Fruit fly (Drosophila melanogaster) whole organism, embryonic: Measurements from ENCODE around the gene CG13252.
A peak's percentile ranks its signal among the peaks of the same experiment; 100 is the strongest.

Experiments
- Atf6 ChIP-seq: fragments of 200-800 bp; sonication (Bioruptor generic); IDR thresholded peaks from 2 replicates; pipeline ENCODE4 v1.3.6; 2022; ENCODE audit warnings: missing biosample characterization, missing genetic modification characterization
- B-H2 ChIP-seq: fragments of 200-800 bp; sonication (Bioruptor generic); optimal IDR thresholded peaks from 2 replicates; lab custom pipeline; 2018; ENCODE audit warnings: missing biosample characterization, mild to moderate bottlenecking, missing genetic modification characterization
- Blimp-1 ChIP-seq: fragments of 200-800 bp; sonication (Bioruptor generic); optimal IDR thresholded peaks from 3 replicates; lab custom pipeline; 2018; ENCODE audit warnings: missing biosample characterization, missing genetic modification characterization, mild to moderate bottlenecking, moderate library complexity, missing genetic modification reagents
- CG10147 ChIP-seq: fragments of 200-800 bp; sonication (Bioruptor generic); optimal IDR thresholded peaks from 2 replicates; lab custom pipeline; 2019; ENCODE audit warnings: missing biosample characterization, mild to moderate bottlenecking, missing genetic modification characterization, moderate library complexity
- CG10267 ChIP-seq: fragments of 200-800 bp; sonication (Bioruptor generic); optimal IDR thresholded peaks from 2 replicates; lab custom pipeline; 2018; ENCODE audit warnings: missing biosample characterization, mild to moderate bottlenecking, missing genetic modification characterization, moderate library complexity
- CG10366 ChIP-seq: fragments of 200-800 bp; sonication (Bioruptor generic); IDR thresholded peaks from 2 replicates; pipeline ENCODE4 v1.3.6; 2022; ENCODE audit warnings: missing biosample characterization, missing genetic modification characterization
- CG10543 ChIP-seq: fragments of 200-800 bp; sonication (Bioruptor generic); optimal IDR thresholded peaks from 3 replicates; lab custom pipeline; 2017; ENCODE audit warnings: missing biosample characterization, mild to moderate bottlenecking, missing genetic modification characterization, moderate library complexity
- CG11696 ChIP-seq: fragments of 200-800 bp; sonication (Bioruptor generic); IDR thresholded peaks from 2 replicates; pipeline ENCODE4 v1.3.6; 2022; ENCODE audit warnings: missing biosample characterization, missing genetic modification characterization
- CG11723 ChIP-seq: fragments of 200-800 bp; sonication (Bioruptor generic); optimal IDR thresholded peaks from 2 replicates; lab custom pipeline; 2017; ENCODE audit warnings: missing biosample characterization, mild to moderate bottlenecking, missing genetic modification characterization
- CG12236 ChIP-seq: fragments of 200-800 bp; sonication (Bioruptor generic); optimal IDR thresholded peaks from 2 replicates; lab custom pipeline; 2016; ENCODE audit warnings: missing biosample characterization, missing genetic modification characterization
- CG15073 ChIP-seq: fragments of 200-800 bp; sonication (Bioruptor generic); optimal IDR thresholded peaks from 2 replicates; lab custom pipeline; 2016; ENCODE audit warnings: missing biosample characterization, missing genetic modification characterization
- CG15696 ChIP-seq: fragments of 200-800 bp; sonication (Bioruptor generic); optimal IDR thresholded peaks from 2 replicates; lab custom pipeline; 2019; ENCODE audit warnings: missing biosample characterization, mild to moderate bottlenecking, missing genetic modification characterization, moderate library complexity
- CG17328 ChIP-seq: fragments of 200-800 bp; sonication (Bioruptor generic); IDR thresholded peaks from 2 replicates; pipeline ENCODE4 v1.3.6; 2022; ENCODE audit warnings: missing biosample characterization, missing genetic modification characterization
- CG18476 ChIP-seq: fragments of 200-800 bp; sonication (Bioruptor generic); optimal IDR thresholded peaks from 2 replicates; lab custom pipeline; 2016; ENCODE audit warnings: missing biosample characterization, mild to moderate bottlenecking, missing genetic modification characterization
- CG18619 ChIP-seq: fragments of 200-800 bp; sonication (Bioruptor generic); optimal IDR thresholded peaks from 3 replicates; lab custom pipeline; 2017; ENCODE audit warnings: missing biosample characterization, mild to moderate bottlenecking, missing genetic modification characterization
- CG2199 ChIP-seq: fragments of 200-800 bp; sonication (Bioruptor generic); IDR thresholded peaks from 3 replicates; pipeline ENCODE4 v1.3.6; 2022; ENCODE audit warnings: missing biosample characterization, missing genetic modification characterization
- CG2202 ChIP-seq: fragments of 200-800 bp; sonication (Bioruptor generic); optimal IDR thresholded peaks from 2 replicates; lab custom pipeline; 2018; ENCODE audit warnings: missing biosample characterization, mild to moderate bottlenecking, missing genetic modification characterization
- CG30403 ChIP-seq: fragments of 200-800 bp; sonication (Bioruptor generic); optimal IDR thresholded peaks from 3 replicates; lab custom pipeline; 2016; ENCODE audit warnings: missing biosample characterization, missing genetic modification characterization
- CG30431 ChIP-seq: fragments of 200-800 bp; sonication (Bioruptor generic); optimal IDR thresholded peaks from 2 replicates; lab custom pipeline; 2017; ENCODE audit warnings: missing biosample characterization, missing genetic modification characterization
- CG32767 ChIP-seq: fragments of 200-800 bp; sonication (Bioruptor generic); IDR thresholded peaks from 2 replicates; pipeline ENCODE4 v1.3.6; 2022; ENCODE audit warnings: missing biosample characterization, missing genetic modification characterization
- CG6654 ChIP-seq: fragments of 200-800 bp; sonication (Bioruptor generic); optimal IDR thresholded peaks from 2 replicates; lab custom pipeline; 2017; ENCODE audit warnings: missing biosample characterization, mild to moderate bottlenecking, missing genetic modification characterization
- CG7839 ChIP-seq: fragments of 200-800 bp; sonication (Bioruptor generic); optimal IDR thresholded peaks from 3 replicates; lab custom pipeline; 2018; ENCODE audit warnings: missing biosample characterization, mild to moderate bottlenecking, missing genetic modification characterization, moderate library complexity
- Dbx ChIP-seq: fragments of 200-800 bp; sonication (Bioruptor generic); IDR thresholded peaks from 3 replicates; pipeline ENCODE4 v1.3.6; 2022; ENCODE audit warnings: missing biosample characterization, missing genetic modification characterization
- Dref ChIP-seq: fragments of 200-800 bp; sonication (Bioruptor generic); IDR thresholded peaks from 2 replicates; pipeline ENCODE4 v1.3.6; 2022; ENCODE audit warnings: missing biosample characterization, missing genetic modification characterization
- Gsc ChIP-seq: fragments of 200-800 bp; sonication (Bioruptor generic); IDR thresholded peaks from 2 replicates; pipeline ENCODE4 v1.3.6; 2022; ENCODE audit warnings: missing biosample characterization, missing genetic modification characterization
- HLH3B ChIP-seq: fragments of 200-800 bp; sonication (Bioruptor generic); IDR thresholded peaks from 2 replicates; pipeline ENCODE4 v1.3.6; 2022; ENCODE audit warnings: missing biosample characterization, missing genetic modification characterization
- Hr3 ChIP-seq: fragments of 200-800 bp; sonication (Bioruptor generic); optimal IDR thresholded peaks from 3 replicates; lab custom pipeline; 2016; ENCODE audit warnings: missing biosample characterization, missing genetic modification characterization
- Hr78 ChIP-seq, 2 experiments: fragments of 200-800 bp in 1 of 2; fragments of >200 bp in 1 of 2; sonication (Bioruptor generic) in 1 of 2; optimal IDR thresholded peaks; 2 replicates each; lab custom pipeline; 2017 to 2019; ENCODE audit warnings: missing biosample characterization in 2 of 2, missing genetic modification characterization in 2 of 2, mild to moderate bottlenecking in 1 of 2, moderate library complexity in 1 of 2
- Mes4 ChIP-seq: fragments of 200-800 bp; sonication (Bioruptor generic); optimal IDR thresholded peaks from 2 replicates; lab custom pipeline; 2016; ENCODE audit warnings: missing biosample characterization, missing genetic modification characterization
- NFAT ChIP-seq: fragments of 200-800 bp; sonication (Bioruptor generic); IDR thresholded peaks from 2 replicates; pipeline ENCODE4 v1.3.6; 2022; ENCODE audit warnings: missing biosample characterization, missing genetic modification characterization
- Sin3A ChIP-seq: fragments of >200 bp; optimal IDR thresholded peaks from 2 replicates; lab custom pipeline; 2018
- YL-1 ChIP-seq: fragments of 200-800 bp; sonication (Bioruptor generic); optimal IDR thresholded peaks from 3 replicates; lab custom pipeline; 2017; ENCODE audit warnings: missing biosample characterization, mild to moderate bottlenecking, missing genetic modification characterization
- ara ChIP-seq: fragments of 200-800 bp; sonication (Bioruptor generic); IDR thresholded peaks from 2 replicates; pipeline ENCODE4 v1.3.6; 2022; ENCODE audit warnings: missing biosample characterization, missing genetic modification characterization
- bab2 ChIP-seq: fragments of 200-800 bp; sonication (Bioruptor generic); optimal IDR thresholded peaks from 2 replicates; lab custom pipeline; 2016; ENCODE audit warnings: missing biosample characterization, missing genetic modification characterization
- btn ChIP-seq: fragments of 200-800 bp; sonication (Bioruptor generic); optimal IDR thresholded peaks from 2 replicates; lab custom pipeline; 2016; ENCODE audit warnings: missing biosample characterization, missing genetic modification characterization
- cas ChIP-seq: fragments of 200-800 bp; sonication (Bioruptor generic); IDR thresholded peaks from 2 replicates; pipeline ENCODE4 v1.3.6; 2022; ENCODE audit warnings: missing biosample characterization, missing genetic modification characterization
- dmrt11E ChIP-seq: fragments of 200-800 bp; sonication (Bioruptor generic); optimal IDR thresholded peaks from 3 replicates; lab custom pipeline; 2018; ENCODE audit warnings: missing biosample characterization, mild to moderate bottlenecking, missing genetic modification characterization, moderate library complexity
- ham ChIP-seq: fragments of 200-800 bp; sonication (Bioruptor generic); IDR thresholded peaks from 2 replicates; pipeline ENCODE4 v1.3.6; 2022; ENCODE audit warnings: missing biosample characterization, missing genetic modification characterization
- klu ChIP-seq: fragments of 200-800 bp; sonication (Bioruptor generic); IDR thresholded peaks from 2 replicates; pipeline ENCODE4 v1.3.6; 2022; ENCODE audit warnings: missing biosample characterization, missing genetic modification characterization
- lab ChIP-seq: fragments of 200-800 bp; sonication (Bioruptor generic); optimal IDR thresholded peaks from 3 replicates; lab custom pipeline; 2017; ENCODE audit warnings: missing biosample characterization, missing genetic modification characterization, mild to moderate bottlenecking, moderate library complexity, missing genetic modification reagents
- luna ChIP-seq: fragments of 200-800 bp; sonication (Bioruptor generic); optimal IDR thresholded peaks from 2 replicates; lab custom pipeline; 2016; ENCODE audit warnings: missing biosample characterization, missing genetic modification characterization
- nerfin-1 ChIP-seq: fragments of 200-800 bp; sonication (Bioruptor generic); optimal IDR thresholded peaks from 3 replicates; lab custom pipeline; 2019; ENCODE audit warnings: missing biosample characterization, mild to moderate bottlenecking, missing genetic modification characterization, moderate library complexity
- pita ChIP-seq: fragments of 200-800 bp; sonication (Bioruptor generic); optimal IDR thresholded peaks from 2 replicates; lab custom pipeline; 2017; ENCODE audit warnings: missing biosample characterization, mild to moderate bottlenecking, missing genetic modification characterization
- psq ChIP-seq: fragments of 200-800 bp; sonication (Bioruptor generic); optimal IDR thresholded peaks from 2 replicates; lab custom pipeline; 2017; ENCODE audit warnings: missing biosample characterization, missing genetic modification characterization
- sima ChIP-seq: fragments of 200-800 bp; sonication (Bioruptor generic); optimal IDR thresholded peaks from 2 replicates; lab custom pipeline; 2016; ENCODE audit warnings: missing biosample characterization, missing genetic modification characterization
- sisA ChIP-seq: fragments of 200-800 bp; sonication (Bioruptor generic); IDR thresholded peaks from 2 replicates; pipeline ENCODE4 v1.3.6; 2022; ENCODE audit warnings: missing biosample characterization, missing genetic modification characterization
- slp2 ChIP-seq: fragments of 200-800 bp; sonication (Bioruptor generic); optimal IDR thresholded peaks from 2 replicates; lab custom pipeline; 2016; ENCODE audit warnings: missing biosample characterization, missing genetic modification characterization
- sob ChIP-seq: fragments of 200-800 bp; sonication (Bioruptor generic); IDR thresholded peaks from 2 replicates; pipeline ENCODE4 v1.3.6; 2022; ENCODE audit warnings: missing biosample characterization, missing genetic modification characterization
- sug ChIP-seq: fragments of 200-800 bp; optimal IDR thresholded peaks from 2 replicates; lab custom pipeline; 2019; ENCODE audit warnings: missing biosample characterization, mild to moderate bottlenecking, missing genetic modification characterization, moderate library complexity
- tap ChIP-seq: fragments of 200-800 bp; optimal IDR thresholded peaks from 3 replicates; lab custom pipeline; 2019; ENCODE audit warnings: missing biosample characterization, mild to moderate bottlenecking, missing genetic modification characterization, moderate library complexity
- wdn ChIP-seq: fragments of 200-800 bp; sonication (Bioruptor generic); IDR thresholded peaks from 2 replicates; pipeline ENCODE4 v1.3.6; 2022; ENCODE audit warnings: missing biosample characterization, missing genetic modification characterization

CG13252 gene

DNA sequence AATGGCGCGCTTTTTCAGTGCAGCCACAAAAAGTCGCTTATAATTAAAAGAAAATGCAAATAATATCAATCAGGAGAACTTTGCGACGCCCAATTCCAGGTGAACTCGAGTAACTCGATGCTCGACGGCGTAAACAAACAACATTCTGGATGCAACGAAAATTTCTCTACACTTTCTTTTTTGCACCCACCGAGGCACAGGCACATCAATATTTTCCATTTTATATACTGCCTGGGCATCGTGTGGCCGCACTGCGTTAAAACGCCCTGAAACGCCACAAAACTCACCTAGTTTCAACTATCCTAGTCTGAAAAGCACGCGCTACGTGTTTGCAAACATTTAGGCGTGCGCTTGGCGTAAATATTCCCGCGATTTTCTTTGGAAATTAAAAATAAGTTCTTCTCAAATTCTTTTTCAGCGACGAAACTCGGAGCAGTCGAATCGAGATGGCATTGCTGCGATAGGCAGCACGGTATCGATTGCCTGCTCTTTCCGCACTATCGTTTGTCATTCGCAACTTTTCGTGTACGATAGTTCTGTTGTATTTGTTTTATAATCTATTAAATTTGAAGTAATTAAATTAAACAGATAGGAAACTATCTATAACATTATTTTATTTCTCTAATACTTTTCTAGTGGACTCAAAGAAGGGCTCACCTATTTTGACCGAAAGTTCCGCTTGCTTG is 55.5 kb downstream of the CG13252 start, which contains the start of gene Pcif1:
Gene Pcif1, minus strand, starts transcription at position 456 of the 686 bp plus-strand sequence.
- no peak for TF ChIP-seq pita
- no peak for TF ChIP-seq CG7839
- no peak for TF ChIP-seq CG15696 (tag; lab: Kevin White, UChicago)
- no peak for TF ChIP-seq CG10366 (GFP tag; lab: Robert Waterston, UW)
- TF ChIP-seq Atf6 (GFP tag; lab: Robert Waterston, UW), result no peak
- peak; percentile 76; the same call in 2 of the 3 replicates for TF ChIP-seq Dbx (GFP tag; lab: Robert Waterston, UW)
- TF ChIP-seq CG2202, result no peak
- TF ChIP-seq CG10147, result no peak
- 0 out of 2 replicates have a peak, but pooled peaks have one; percentile 57 for TF ChIP-seq sob
- no peak for TF ChIP-seq CG30403 (GFP tag; lab: Kevin White, UChicago)
- no peak for TF ChIP-seq sisA
- TF ChIP-seq sug (tag; lab: Kevin White, UChicago), result peak; percentile 37
- TF ChIP-seq cas (GFP tag; lab: Robert Waterston, UW), result 0 out of 2 replicates have a peak, but pooled peaks have one; percentile 31
- TF ChIP-seq CG2199 (GFP tag; lab: Robert Waterston, UW), result no peak
- TF ChIP-seq CG10267 (tag; lab: Kevin White, UChicago), result peak; percentile 59
- no peak for TF ChIP-seq slp2
- no peak for TF ChIP-seq btn (GFP tag; lab: Kevin White, UChicago)
- TF ChIP-seq CG15073 (GFP tag; lab: Kevin White, UChicago), result no peak
- no peak for TF ChIP-seq ham
- TF ChIP-seq Dref (GFP tag; lab: Robert Waterston, UW), result peak; percentile 97
- TF ChIP-seq lab (GFP tag; lab: Kevin White, UChicago), result no peak
- TF ChIP-seq NFAT (GFP tag; lab: Robert Waterston, UW), result peak; percentile 19; the same call in 1 of the 2 replicates
- TF ChIP-seq wdn (GFP tag; lab: Robert Waterston, UW), result no peak
- peak; percentile 46 for TF ChIP-seq Sin3A (lab: Kevin White, UChicago)
- TF ChIP-seq CG32767 (GFP tag; lab: Robert Waterston, UW), result peak; percentile 63
- TF ChIP-seq Hr78 (GFP tag; optimal IDR thresholded peaks at IDR 0.05; lab: Kevin White, UChicago), result no peak
- peak; percentile 53 for TF ChIP-seq nerfin-1 (tag; lab: Kevin White, UChicago)
- no peak for TF ChIP-seq Hr3 (GFP tag; lab: Kevin White, UChicago)
- TF ChIP-seq tap (tag; lab: Kevin White, UChicago), result no peak
- TF ChIP-seq CG6654 (GFP tag; lab: Kevin White, UChicago), result no peak
- TF ChIP-seq CG10543, result no peak
- no peak for TF ChIP-seq Gsc
- no peak for TF ChIP-seq psq
- no peak for TF ChIP-seq luna (GFP tag; lab: Kevin White, UChicago)
- no peak for TF ChIP-seq CG17328 (GFP tag; lab: Robert Waterston, UW)
- peak; percentile 29 for TF ChIP-seq B-H2 (GFP tag; lab: Kevin White, UChicago)
- no peak for TF ChIP-seq bab2 (GFP tag; lab: Kevin White, UChicago)
- TF ChIP-seq dmrt11E (tag; lab: Kevin White, UChicago), result no peak
- TF ChIP-seq CG30431, result no peak
- no peak for TF ChIP-seq sima (GFP tag; lab: Kevin White, UChicago)
- TF ChIP-seq CG11723, result no peak
- no peak for TF ChIP-seq CG18619
- TF ChIP-seq YL-1 (GFP tag; lab: Kevin White, UChicago), result peak; percentile 62
- TF ChIP-seq CG12236 (GFP tag; lab: Kevin White, UChicago), result no peak
- no peak for TF ChIP-seq Blimp-1 (GFP tag; lab: Kevin White, UChicago)
- TF ChIP-seq Mes4, result no peak
- no peak for TF ChIP-seq CG18476 (GFP tag; lab: Kevin White, UChicago)
- no peak for TF ChIP-seq HLH3B (GFP tag; lab: Robert Waterston, UW)
- no peak for TF ChIP-seq ara (GFP tag; lab: Robert Waterston, UW)
- no peak for TF ChIP-seq CG11696 (GFP tag; lab: Robert Waterston, UW)
- no peak for TF ChIP-seq klu (GFP tag; lab: Robert Waterston, UW)
